Worm (Caenorhabditis elegans) whole organism, L1 larva: Measurements from ENCODE around the gene C25E10.11.

Experiments used
- efl-1 ChIP-seq, 4 experiments: fragments of 150-350 bp; optimal IDR thresholded peaks in 3 of 4; peaks in 1 of 4; 1 replicate in 1 of 4; 2 replicates in 3 of 4; lab custom pipeline; 2014; ENCODE audit warnings: missing biosample characterization in 2 of 4, missing genetic modification characterization in 2 of 4, missing genetic modification reagents in 2 of 4
- elt-2 ChIP-seq: sonication (generic microtip); optimal IDR thresholded peaks from 2 replicates; lab custom pipeline; 2016; ENCODE audit warnings: missing genetic modification characterization, mild to moderate bottlenecking, inconsistent platforms, missing compliant biosample characterization, missing genetic modification reagents
- mdl-1 ChIP-seq, 2 experiments: fragments of 150-350 bp; optimal IDR thresholded peaks; 2 replicates each; lab custom pipeline; 2014 to 2017; ENCODE audit warnings: missing biosample characterization in 2 of 2, missing genetic modification characterization in 2 of 2, inconsistent platforms in 1 of 2
- sptf-1 ChIP-seq: fragments of 150-350 bp; optimal IDR thresholded peaks from 2 replicates; lab custom pipeline; 2014; ENCODE audit warnings: missing biosample characterization, missing genetic modification characterization
- tbx-2 ChIP-seq: sonication (generic microtip); optimal IDR thresholded peaks from 2 replicates; lab custom pipeline; 2016; ENCODE audit warnings: missing genetic modification characterization, missing compliant biosample characterization
- ztf-11 ChIP-seq, 2 experiments: sonication (generic microtip); optimal IDR thresholded peaks; 2 replicates each; lab custom pipeline; 2016 to 2017; ENCODE audit warnings: missing genetic modification characterization in 2 of 2, missing biosample characterization in 1 of 2, missing compliant biosample characterization in 1 of 2

- TF ChIP-seq mdl-1 (tag; optimal IDR thresholded peaks at IDR 0.05; lab: Kevin White, UChicago) = peak in 1 of 2 experiments; percentile 65
- TF ChIP-seq tbx-2 (tag; lab: Kevin White, UChicago) = no peak
- TF ChIP-seq elt-2 (tag; lab: Kevin White, UChicago) = peak; percentile 97
- TF ChIP-seq ztf-11 (tag; optimal IDR thresholded peaks at IDR 0.05; lab: Kevin White, UChicago) = no peak
- TF ChIP-seq efl-1 (optimal IDR thresholded peaks at IDR 0.05; lab: Kevin White, UChicago) = no peak
- peak in 1 of 2 experiments; percentile 89 for TF ChIP-seq efl-1 (GFP tag; optimal IDR thresholded peaks at IDR 0.05 in 1 of 2; lab: Kevin White, UChicago)
- TF ChIP-seq sptf-1 (tag; lab: Kevin White, UChicago) = no peak
Observed at ce11 chrV:9079965-9080432, 21.5 kb upstream of the C25E10.11 start.
